Fruit fly (Drosophila melanogaster) whole organism, prepupa: ENCODE results near the gene Sec16.

Experiments
- Blimp-1 ChIP-seq: fragments of 200-800 bp; sonication (Bioruptor generic); optimal IDR thresholded peaks from 3 replicates; lab custom pipeline; 2017; ENCODE audit warnings: missing biosample characterization, missing genetic modification characterization, mild to moderate bottlenecking, moderate library complexity, missing genetic modification reagents
- CG10669 ChIP-seq: fragments of 200-800 bp; sonication (Bioruptor generic); optimal IDR thresholded peaks from 3 replicates; lab custom pipeline; 2018; ENCODE audit warnings: missing biosample characterization, mild to moderate bottlenecking, missing genetic modification characterization, moderate library complexity
- CG11294 ChIP-seq: fragments of 200-800 bp; sonication (Bioruptor generic); IDR thresholded peaks from 2 replicates; pipeline ENCODE4 v1.3.6; 2022; ENCODE audit warnings: missing biosample characterization, missing genetic modification characterization
- CG11762 ChIP-seq: fragments of 200-800 bp; sonication (Bioruptor generic); optimal IDR thresholded peaks from 3 replicates; lab custom pipeline; 2016; ENCODE audit warnings: missing biosample characterization, missing genetic modification characterization; ENCODE audit not compliant: insufficient read depth
- CG15336 ChIP-seq: fragments of 200-800 bp; sonication (Bioruptor generic); IDR thresholded peaks from 2 replicates; pipeline ENCODE4 v1.3.6; 2022; ENCODE audit warnings: missing biosample characterization, missing genetic modification characterization
- CG1621 ChIP-seq: fragments of 200-800 bp; sonication (Bioruptor generic); optimal IDR thresholded peaks from 3 replicates; lab custom pipeline; 2018; ENCODE audit warnings: missing biosample characterization, mild to moderate bottlenecking, missing genetic modification characterization
- CG16779 ChIP-seq: fragments of 200-800 bp; sonication (Bioruptor generic); optimal IDR thresholded peaks from 3 replicates; lab custom pipeline; 2017; ENCODE audit warnings: missing biosample characterization, mild to moderate bottlenecking, missing genetic modification characterization
- CG3032 ChIP-seq: fragments of 200-800 bp; optimal IDR thresholded peaks from 2 replicates; lab custom pipeline; 2019; ENCODE audit warnings: missing biosample characterization, mild to moderate bottlenecking, missing genetic modification characterization, moderate library complexity
- CG31627 ChIP-seq: fragments of 200-800 bp; sonication (Bioruptor generic); optimal IDR thresholded peaks from 3 replicates; lab custom pipeline; 2016; ENCODE audit warnings: missing biosample characterization, missing genetic modification characterization
- CG32006 ChIP-seq: fragments of 200-800 bp; sonication (Bioruptor generic); optimal IDR thresholded peaks from 3 replicates; lab custom pipeline; 2017; ENCODE audit warnings: missing biosample characterization, mild to moderate bottlenecking, missing genetic modification characterization
- CG34406 ChIP-seq: fragments of 200-800 bp; sonication (Bioruptor generic); optimal IDR thresholded peaks from 3 replicates; lab custom pipeline; 2016; ENCODE audit warnings: missing biosample characterization, missing genetic modification characterization
- CG6163 ChIP-seq: fragments of 200-800 bp; sonication (Bioruptor generic); IDR thresholded peaks from 3 replicates; pipeline ENCODE4 v1.3.6; 2022; ENCODE audit warnings: missing biosample characterization, missing genetic modification characterization
- CG6276 ChIP-seq: fragments of 200-800 bp; sonication (Bioruptor generic); optimal IDR thresholded peaks from 2 replicates; lab custom pipeline; 2017; ENCODE audit warnings: missing biosample characterization, mild to moderate bottlenecking, missing genetic modification characterization
- CG6792 ChIP-seq: fragments of 200-800 bp; sonication (Bioruptor generic); optimal IDR thresholded peaks from 3 replicates; lab custom pipeline; 2016; ENCODE audit warnings: missing biosample characterization, missing genetic modification characterization
- CG6854 ChIP-seq: fragments of 200-800 bp; sonication (Bioruptor generic); optimal IDR thresholded peaks from 2 replicates; lab custom pipeline; 2017; ENCODE audit warnings: missing biosample characterization, mild to moderate bottlenecking, missing genetic modification characterization
- CG7368 ChIP-seq: fragments of 200-800 bp; sonication (Bioruptor generic); optimal IDR thresholded peaks from 3 replicates; lab custom pipeline; 2016; ENCODE audit warnings: missing biosample characterization, missing genetic modification characterization
- CG8119 ChIP-seq: fragments of 200-800 bp; sonication (Bioruptor generic); IDR thresholded peaks from 3 replicates; pipeline ENCODE4 v1.3.6; 2022; ENCODE audit warnings: missing biosample characterization, missing genetic modification characterization
- CG8632 ChIP-seq: fragments of 200-800 bp; sonication (Bioruptor generic); optimal IDR thresholded peaks from 3 replicates; lab custom pipeline; 2016; ENCODE audit warnings: missing biosample characterization, missing genetic modification characterization
- Eip75B ChIP-seq: fragments of 200-800 bp; sonication (Bioruptor generic); optimal IDR thresholded peaks from 3 replicates; lab custom pipeline; 2016; ENCODE audit warnings: missing biosample characterization, missing genetic modification characterization
- Eip93F ChIP-seq: fragments of 200-800 bp; sonication (Bioruptor generic); optimal IDR thresholded peaks from 2 replicates; lab custom pipeline; 2016; ENCODE audit warnings: missing biosample characterization, mild to moderate bottlenecking, missing genetic modification characterization
- Ets21C ChIP-seq: fragments of 200-800 bp; sonication (Bioruptor generic); optimal IDR thresholded peaks from 3 replicates; lab custom pipeline; 2016; ENCODE audit warnings: missing biosample characterization, missing genetic modification characterization
- Ets96B ChIP-seq: fragments of 200-800 bp; optimal IDR thresholded peaks from 2 replicates; lab custom pipeline; 2019; ENCODE audit warnings: missing biosample characterization, mild to moderate bottlenecking, missing genetic modification characterization, moderate library complexity
- Gug ChIP-seq: fragments of 200-800 bp; sonication (Bioruptor generic); IDR thresholded peaks from 2 replicates; pipeline ENCODE4 v1.3.6; 2022; ENCODE audit warnings: missing biosample characterization, missing genetic modification characterization
- Hr38 ChIP-seq: sonication (Bioruptor generic); optimal IDR thresholded peaks from 2 replicates; lab custom pipeline; 2016; ENCODE audit warnings: missing biosample characterization, missing genetic modification characterization
- Hr4 ChIP-seq: fragments of 200-800 bp; sonication (Bioruptor generic); optimal IDR thresholded peaks from 3 replicates; lab custom pipeline; 2016; ENCODE audit warnings: missing biosample characterization, missing genetic modification characterization
- Lpt ChIP-seq: fragments of 200-800 bp; sonication (Bioruptor generic); optimal IDR thresholded peaks from 3 replicates; lab custom pipeline; 2016; ENCODE audit warnings: missing biosample characterization, missing genetic modification characterization
- Sox14 ChIP-seq: fragments of 200-800 bp; sonication (Bioruptor generic); optimal IDR thresholded peaks from 3 replicates; lab custom pipeline; 2016; ENCODE audit warnings: missing biosample characterization, missing genetic modification characterization
- Sox15 ChIP-seq: fragments of 200-800 bp; sonication (Bioruptor generic); optimal IDR thresholded peaks from 3 replicates; lab custom pipeline; 2016; ENCODE audit warnings: missing biosample characterization, missing genetic modification characterization
- acj6 ChIP-seq: fragments of 200-800 bp; sonication (Bioruptor generic); optimal IDR thresholded peaks from 3 replicates; lab custom pipeline; 2016; ENCODE audit warnings: missing biosample characterization, missing genetic modification characterization
- dac ChIP-seq: fragments of 200-800 bp; sonication (Bioruptor generic); optimal IDR thresholded peaks from 2 replicates; lab custom pipeline; 2017; ENCODE audit warnings: missing biosample characterization, mild to moderate bottlenecking, missing genetic modification characterization
- eg ChIP-seq: fragments of 200-800 bp; sonication (Bioruptor generic); IDR thresholded peaks from 3 replicates; pipeline ENCODE4 v1.3.6; 2022; ENCODE audit warnings: missing biosample characterization, missing genetic modification characterization
- esn ChIP-seq: fragments of 200-800 bp; sonication (Bioruptor generic); optimal IDR thresholded peaks from 2 replicates; lab custom pipeline; 2016; ENCODE audit warnings: missing biosample characterization, mild to moderate bottlenecking, missing genetic modification characterization, moderate library complexity
- fkh ChIP-seq: fragments of 200-800 bp; sonication (Bioruptor generic); optimal IDR thresholded peaks from 3 replicates; lab custom pipeline; 2017; ENCODE audit warnings: missing biosample characterization, mild to moderate bottlenecking, missing genetic modification characterization, moderate library complexity
- lz ChIP-seq: fragments of 200-800 bp; sonication (Bioruptor generic); optimal IDR thresholded peaks from 3 replicates; lab custom pipeline; 2016; ENCODE audit warnings: missing biosample characterization, missing genetic modification characterization
- net ChIP-seq: fragments of 200-800 bp; sonication (Bioruptor generic); optimal IDR thresholded peaks from 3 replicates; lab custom pipeline; 2016; ENCODE audit warnings: missing biosample characterization, missing genetic modification characterization
- svp ChIP-seq: fragments of 200-800 bp; sonication (Bioruptor generic); peaks from one replicate; lab custom pipeline; 2016; ENCODE audit warnings: missing biosample characterization, missing genetic modification characterization
- topi ChIP-seq: fragments of 200-800 bp; sonication (Bioruptor generic); optimal IDR thresholded peaks from 3 replicates; lab custom pipeline; 2016; ENCODE audit warnings: missing biosample characterization, missing genetic modification characterization
- vri ChIP-seq: fragments of 200-800 bp; sonication (Bioruptor generic); optimal IDR thresholded peaks from 3 replicates; lab custom pipeline; 2016; ENCODE audit warnings: missing biosample characterization, mild to moderate bottlenecking, missing genetic modification characterization

Gene Sec16

DNA sequence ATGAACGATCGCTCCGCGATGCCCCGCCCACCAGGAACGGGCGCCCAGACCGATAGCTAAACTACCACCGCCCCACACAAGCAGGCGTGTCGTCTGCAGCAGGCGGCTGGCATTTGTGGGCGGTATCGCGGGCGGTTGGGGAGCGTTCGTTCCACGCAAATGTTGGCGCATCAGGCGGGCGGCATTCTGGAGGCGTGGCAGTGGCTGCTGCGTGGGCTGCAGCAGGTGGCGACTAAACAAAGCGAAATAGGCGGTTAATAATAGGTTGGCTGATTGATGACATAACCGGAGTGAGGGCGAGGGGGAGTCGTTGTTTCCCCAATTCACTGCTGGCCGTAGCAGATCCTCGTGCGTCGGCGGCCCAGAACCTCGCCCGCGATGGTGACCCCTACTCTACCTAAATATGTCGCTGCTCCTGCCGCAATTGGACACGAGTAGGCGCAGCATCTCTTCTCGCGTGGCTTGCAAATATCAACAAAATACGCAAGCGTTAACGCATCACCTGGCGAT, 692 bp upstream of the Sec16 start:
- TF ChIP-seq vri (GFP tag; lab: Kevin White, UChicago) = peak; percentile 97
- no peak for TF ChIP-seq svp (GFP tag; lab: Kevin White, UChicago)

DNA sequence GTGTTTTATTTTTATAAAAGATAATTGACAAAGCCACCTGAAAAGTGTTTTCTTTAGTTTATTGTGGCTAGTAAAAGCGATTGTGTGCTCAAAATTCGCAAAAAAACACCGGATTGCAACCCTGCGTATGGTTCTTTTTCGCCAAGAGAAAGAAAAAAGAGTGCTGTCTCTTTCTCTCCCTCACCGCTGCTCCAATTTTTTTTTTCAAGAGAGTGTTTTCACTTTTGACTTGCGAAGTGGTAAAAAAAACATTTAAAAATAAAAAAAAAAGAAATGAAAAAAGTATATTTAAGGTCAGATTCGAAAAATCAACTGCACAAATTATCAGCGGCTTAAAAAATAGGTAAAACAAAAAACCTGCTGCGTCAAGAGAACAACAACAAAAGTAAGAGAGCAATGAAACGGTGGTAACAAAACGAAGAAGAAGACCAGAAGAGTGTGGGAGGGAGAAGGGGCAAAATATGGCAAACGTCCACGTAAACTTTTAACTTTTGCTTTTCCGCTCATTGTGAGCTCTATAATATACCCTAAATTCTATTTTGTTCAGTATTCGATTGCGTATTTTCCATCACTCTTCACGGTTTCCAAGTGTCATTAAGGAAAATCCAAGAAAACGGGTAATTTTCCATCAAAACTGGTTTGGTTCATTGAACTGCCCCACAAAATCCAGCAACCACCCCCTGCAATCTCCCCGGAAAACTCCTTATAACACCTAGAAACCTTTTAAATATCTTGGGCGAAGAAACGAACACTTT, 683 bp downstream of the Sec16 start:
- peak; percentile 79 for TF ChIP-seq vri (GFP tag; lab: Kevin White, UChicago)
- TF ChIP-seq CG10669 = no peak
- TF ChIP-seq Lpt = peak; percentile 53
- no peak for TF ChIP-seq dac
- TF ChIP-seq Blimp-1 (GFP tag; lab: Kevin White, UChicago) = peak; percentile 66
- TF ChIP-seq Gug (GFP tag; lab: Robert Waterston, UW) = no peak
- TF ChIP-seq Eip93F (GFP tag; lab: Kevin White, UChicago) = no peak
- peak; percentile 52 for TF ChIP-seq CG6792 (GFP tag; lab: Kevin White, UChicago)
- TF ChIP-seq Sox14 (GFP tag; lab: Kevin White, UChicago) = peak; percentile 7
- TF ChIP-seq lz (GFP tag; lab: Kevin White, UChicago) = peak; percentile 29
- TF ChIP-seq CG1621 = no peak
- TF ChIP-seq Hr4 = no peak
- peak; percentile 69 for TF ChIP-seq CG16779 (tag; lab: Kevin White, UChicago)
- peak; percentile 90 for TF ChIP-seq CG6854
- TF ChIP-seq Ets96B (tag; lab: Kevin White, UChicago) = peak; percentile 11
- TF ChIP-seq CG6276 (GFP tag; lab: Kevin White, UChicago) = peak; percentile 63
- peak; percentile 36 for TF ChIP-seq net (GFP tag; lab: Kevin White, UChicago)
- TF ChIP-seq fkh (GFP tag; lab: Kevin White, UChicago) = peak; percentile 18
- peak; percentile 65 for TF ChIP-seq CG8119
- peak; percentile 11 for TF ChIP-seq CG3032
- no peak for TF ChIP-seq Sox15 (GFP tag; lab: Kevin White, UChicago)
- peak; percentile 98 for TF ChIP-seq svp (GFP tag; lab: Kevin White, UChicago)
- TF ChIP-seq CG11294 (GFP tag; lab: Robert Waterston, UW) = no peak
- no peak for TF ChIP-seq CG11762
- peak; percentile 80 for TF ChIP-seq topi (GFP tag; lab: Kevin White, UChicago)
- TF ChIP-seq Ets21C = no peak
- peak; percentile 58 for TF ChIP-seq CG8632 (GFP tag; lab: Kevin White, UChicago)
- TF ChIP-seq CG31627 (GFP tag; lab: Kevin White, UChicago) = no peak
- peak; percentile 68 for TF ChIP-seq esn
- TF ChIP-seq CG15336 = 0 out of 2 replicates have a peak, but pooled peaks have one; percentile 13
- TF ChIP-seq CG6163 = peak; percentile 63; the same call in 2 of the 3 replicates
- no peak for TF ChIP-seq Eip75B (GFP tag; lab: Kevin White, UChicago)
- TF ChIP-seq eg (GFP tag; lab: Robert Waterston, UW) = peak; percentile 59; the same call in 2 of the 3 replicates
- peak; percentile 67 for TF ChIP-seq CG34406 (GFP tag; lab: Kevin White, UChicago)
- TF ChIP-seq CG32006 (GFP tag; lab: Kevin White, UChicago) = no peak
- no peak for TF ChIP-seq CG7368 (GFP tag; lab: Kevin White, UChicago)
- TF ChIP-seq acj6 (GFP tag; lab: Kevin White, UChicago) = no peak
- no peak for TF ChIP-seq Hr38 (GFP tag; lab: Kevin White, UChicago)
